Fruit fly (Drosophila melanogaster): ENCODE measurements around the gene Herp.
A peak's percentile ranks its signal among the peaks of the same experiment; 100 is the strongest.

The Herp gene

dm6 chr2L:7828231-7828630 is 28.4 kb upstream of the Herp start (continued):
- TF ChIP-seq pho (GFP tag; optimal IDR thresholded peaks at IDR 0.05) (peak; percentile 26), Stat92E (GFP tag; optimal IDR thresholded peaks at IDR 0.05) (no peak), unc-4 (GFP tag; IDR thresholded peaks at IDR 0.05; ENCODE audit: partially characterized antibody) (no peak), CG8478 (optimal IDR thresholded peaks at IDR 0.05) (peak; percentile 99), unpg (GFP tag; optimal IDR thresholded peaks at IDR 0.05) (no peak), CG31441 (GFP tag; IDR thresholded peaks at IDR 0.05) (no peak), CG11247 (GFP tag; IDR thresholded peaks at IDR 0.05) (no peak; the same call in 1 of the 2 replicates), ems (GFP tag; optimal IDR thresholded peaks at IDR 0.05) (no peak), Bgb (GFP tag; IDR thresholded peaks at IDR 0.05; ENCODE audit: partially characterized antibody) (peak; percentile 72), Mrtf (GFP tag; IDR thresholded peaks at IDR 0.05) (no peak), HLHmδ (GFP tag; optimal IDR thresholded peaks at IDR 0.05) (peak; percentile 52), CG16863 (GFP tag; optimal IDR thresholded peaks at IDR 0.05) (no peak), maf-S (GFP tag; optimal IDR thresholded peaks at IDR 0.05) (no peak), CG2889 (GFP tag; IDR thresholded peaks at IDR 0.05) (no peak), CG14860 (GFP tag; IDR thresholded peaks at IDR 0.05; ENCODE audit: partially characterized antibody) (peak; percentile 61; the same call in 2 of the 3 replicates), ap (GFP tag; IDR thresholded peaks at IDR 0.05) (no peak), Six4 (GFP tag; optimal IDR thresholded peaks at IDR 0.05) (no peak), CG6813 (GFP tag; optimal IDR thresholded peaks at IDR 0.05) (peak; percentile 19), Oaz (GFP tag; IDR thresholded peaks at IDR 0.05) (no peak), abd-A (tag; optimal IDR thresholded peaks at IDR 0.05) (peak; percentile 88), CG9437 (GFP tag; optimal IDR thresholded peaks at IDR 0.05) (no peak), bigmax (GFP tag; optimal IDR thresholded peaks at IDR 0.05) (peak; percentile 29), ATbp (GFP tag; optimal IDR thresholded peaks at IDR 0.05) (no peak), MBD-R2 (GFP tag; IDR thresholded peaks at IDR 0.05) (peak; percentile 30; the same call in 1 of the 2 replicates), al (GFP tag; IDR thresholded peaks at IDR 0.05) (no peak), CG34376 (GFP tag; optimal IDR thresholded peaks at IDR 0.05) (no peak), so (GFP tag; IDR thresholded peaks at IDR 0.05) (no peak), HmgZ (tag; optimal IDR thresholded peaks at IDR 0.05) (peak; percentile 79), CG11695 (GFP tag; IDR thresholded peaks at IDR 0.05) (no peak), cwo (GFP tag; optimal IDR thresholded peaks at IDR 0.05) (peak; percentile 19), fru (optimal IDR thresholded peaks at IDR 0.05) (no peak), CG17385 (GFP tag; optimal IDR thresholded peaks at IDR 0.05) (peak; percentile 13), zfh1 (GFP tag; IDR thresholded peaks at IDR 0.05) (peak; percentile 47; the same call in 1 of the 3 replicates), CG13624 (GFP tag; optimal IDR thresholded peaks at IDR 0.05) (peak; percentile 38), az2 (GFP tag; optimal IDR thresholded peaks at IDR 0.05) (no peak), croc (GFP tag; conservative IDR thresholded peaks at IDR 0.05) (no peak), gt (GFP tag; IDR thresholded peaks at IDR 0.05) (no peak), CG1602 (GFP tag; optimal IDR thresholded peaks at IDR 0.05) (no peak), HLH4C (GFP tag; IDR thresholded peaks at IDR 0.05; ENCODE audit: partially characterized antibody) (peak; percentile 35), GATAe (GFP tag; conservative IDR thresholded peaks at IDR 0.05) (peak; percentile 38; the same call in 1 of the 2 replicates), ttk (GFP tag; IDR thresholded peaks at IDR 0.05) (0 out of 2 replicates have a peak, but pooled peaks have one; percentile 6), sqz (GFP tag; optimal IDR thresholded peaks at IDR 0.05) (peak; percentile 98), Ssrp (tag; optimal IDR thresholded peaks at IDR 0.05) (no peak), ase (GFP tag; IDR thresholded peaks at IDR 0.05) (no peak), Xbp1 (GFP tag; optimal IDR thresholded peaks at IDR 0.05) (peak; percentile 13), Camta (GFP tag; optimal IDR thresholded peaks at IDR 0.05) (peak; percentile 7), Hey (tag; optimal IDR thresholded peaks at IDR 0.05) (no peak), CG1529 (GFP tag; optimal IDR thresholded peaks at IDR 0.05) (no peak), Hsf (GFP tag; optimal IDR thresholded peaks at IDR 0.05) (no peak), Abd-B (GFP tag; optimal IDR thresholded peaks at IDR 0.05) (peak; percentile 5), mam (GFP tag; optimal IDR thresholded peaks at IDR 0.05) (no peak), HHEX (GFP tag; optimal IDR thresholded peaks at IDR 0.05) (no peak)
